Worm (Caenorhabditis elegans): ENCODE data around the gene scl-25.

Gene scl-25

DNA sequence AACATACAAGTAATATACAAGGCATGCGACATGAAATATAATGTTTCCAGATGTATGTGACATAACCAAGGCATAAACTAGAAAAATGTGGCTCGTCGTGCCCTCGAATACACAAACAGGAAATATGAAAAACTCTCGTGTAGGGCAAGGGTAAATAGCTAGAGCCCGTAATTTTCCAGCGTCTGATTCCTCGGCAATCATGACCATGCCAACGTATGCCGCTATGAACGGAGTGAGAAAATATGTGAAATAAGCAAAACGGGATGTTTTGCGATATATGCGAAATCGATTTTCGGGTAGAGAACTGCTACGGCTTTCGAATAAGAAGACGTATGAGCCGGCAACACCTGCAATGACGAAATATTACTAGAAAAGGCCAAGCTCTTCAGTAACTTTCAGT lies at the start of gene scl-25:
Gene scl-25, plus strand, starts transcription at position 301 of the 400 bp plus-strand sequence.
- TF ChIP-seq sem-4 (tag; optimal IDR thresholded peaks at IDR 0.05) (no peak), aly-2 (tag; optimal IDR thresholded peaks at IDR 0.05) (no peak), nhr-10 (tag; optimal IDR thresholded peaks at IDR 0.05) (no peak), ztf-4 (tag; optimal IDR thresholded peaks at IDR 0.05) (no peak), nhr-6 (tag; optimal IDR thresholded peaks at IDR 0.05) (no peak)

DNA sequence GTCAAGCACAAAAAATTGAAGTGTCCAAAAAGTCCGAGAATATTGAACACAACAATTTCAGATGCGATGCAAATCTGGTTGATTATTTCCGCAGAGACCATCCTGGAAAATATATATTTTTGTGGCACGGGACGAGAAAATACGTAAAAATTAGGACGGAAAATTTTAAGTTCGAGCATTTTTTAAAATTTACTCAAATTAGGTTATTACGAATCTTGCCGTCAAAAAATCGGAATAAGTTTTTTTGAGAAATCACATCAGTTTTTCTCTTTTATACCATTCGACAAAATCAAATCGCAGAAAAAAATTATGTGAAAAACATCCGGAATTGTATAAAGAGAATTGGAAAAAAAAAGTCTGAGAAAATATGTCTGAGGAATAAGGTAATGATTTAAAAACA lies 47.5 kb upstream of the scl-25 start, which contains the start of gene srsx-1:
Gene srsx-1, minus strand, starts transcription at position 101 of the 400 bp plus-strand sequence.
- TF ChIP-seq Y55F3AM.14 (GFP tag; optimal IDR thresholded peaks at IDR 0.05) (no peak), egl-27 (tag; optimal IDR thresholded peaks at IDR 0.05) (no peak), nhr-23 (tag; optimal IDR thresholded peaks at IDR 0.05) (no peak), sma-3 (GFP tag; optimal IDR thresholded peaks at IDR 0.05) (no peak), sem-4 (tag; optimal IDR thresholded peaks at IDR 0.05) (no peak), lin-11 (tag; optimal IDR thresholded peaks at IDR 0.05) (no peak), peb-1 (tag; optimal IDR thresholded peaks at IDR 0.05) (no peak), nhr-237 (tag; optimal IDR thresholded peaks at IDR 0.05) (no peak)

DNA sequence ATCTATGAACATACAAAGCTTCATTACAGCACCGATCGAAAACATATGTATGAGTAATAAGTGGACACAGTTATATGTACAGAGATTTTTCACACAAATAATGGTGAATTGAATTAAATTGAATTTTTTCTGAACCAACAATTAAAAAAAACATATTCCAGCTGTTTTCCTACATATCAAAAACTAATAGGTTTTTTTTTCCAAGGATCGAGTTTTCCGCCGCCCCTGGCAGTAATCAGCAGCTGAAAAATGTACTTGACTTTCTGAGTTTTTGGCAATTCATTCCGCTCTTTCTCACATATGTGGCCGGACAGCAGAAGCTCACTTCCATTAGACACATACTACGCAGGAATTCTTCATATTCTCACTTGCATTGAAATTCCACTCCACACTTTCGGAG lies 47.0 kb upstream of the scl-25 start, which contains the start of gene srh-174:
Gene srh-174, plus strand, starts transcription at position 301 of the 400 bp plus-strand sequence.
- TF ChIP-seq dmd-4 (tag; optimal IDR thresholded peaks at IDR 0.05): no peak
- no peak for TF ChIP-seq ZK546.5 (tag; optimal IDR thresholded peaks at IDR 0.05)
- no peak for TF ChIP-seq egl-27 (tag; optimal IDR thresholded peaks at IDR 0.05)
- TF ChIP-seq ztf-1 (GFP tag; conservative IDR thresholded peaks at IDR 0.05): no peak
- no peak for TF ChIP-seq lin-11 (tag; optimal IDR thresholded peaks at IDR 0.05)
- TF ChIP-seq snpc-4 (tag; optimal IDR thresholded peaks at IDR 0.05): no peak
- no peak for TF ChIP-seq nhr-237 (tag; optimal IDR thresholded peaks at IDR 0.05)
- TF ChIP-seq skn-1 (tag; optimal IDR thresholded peaks at IDR 0.05): no peak
- TF ChIP-seq nhr-77 (tag; optimal IDR thresholded peaks at IDR 0.05): no peak
- no peak for TF ChIP-seq C34F6.9 (tag; optimal IDR thresholded peaks at IDR 0.05)
- no peak for TF ChIP-seq R02D3.7 (tag; optimal IDR thresholded peaks at IDR 0.05)
- no peak for TF ChIP-seq mbf-1 (tag; optimal IDR thresholded peaks at IDR 0.05)
- TF ChIP-seq lin-13 (GFP tag; optimal IDR thresholded peaks at IDR 0.05): no peak
- TF ChIP-seq zag-1 (tag; optimal IDR thresholded peaks at IDR 0.05): no peak
- TF ChIP-seq F13H6.1 (tag; optimal IDR thresholded peaks at IDR 0.05): no peak
- no peak for TF ChIP-seq nhr-6 (tag; optimal IDR thresholded peaks at IDR 0.05)
- no peak for TF ChIP-seq lin-39 (tag; optimal IDR thresholded peaks at IDR 0.05)
- no peak for TF ChIP-seq lsy-2 (tag; optimal IDR thresholded peaks at IDR 0.05)
- no peak for TF ChIP-seq ztf-4 (tag; optimal IDR thresholded peaks at IDR 0.05)

DNA sequence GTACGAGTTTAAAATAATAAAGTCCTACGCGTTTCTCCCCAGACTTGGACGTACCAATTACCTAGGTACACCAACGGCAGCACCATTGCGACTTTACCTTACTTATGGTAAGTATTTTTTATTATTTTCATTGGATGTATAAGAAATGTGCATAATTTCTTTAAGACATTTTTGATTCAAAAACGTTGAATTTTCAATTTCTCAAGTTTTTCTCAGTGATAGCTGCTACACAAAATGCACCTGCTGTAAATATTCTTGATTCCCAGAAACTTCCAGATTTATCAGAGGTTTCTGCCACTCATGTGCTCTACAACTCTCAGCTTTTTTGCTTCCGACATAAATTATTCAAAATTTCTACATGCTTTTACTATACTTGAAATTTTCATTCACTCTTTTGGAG lies 43.4 kb upstream of the scl-25 start, which contains the start of gene srh-159:
Gene srh-159, plus strand, starts transcription at position 301 of the 400 bp plus-strand sequence.
- no peak for TF ChIP-seq nhr-129 (tag; optimal IDR thresholded peaks at IDR 0.05)
- TF ChIP-seq unc-55 (GFP tag; optimal IDR thresholded peaks at IDR 0.05): no peak
- no peak for TF ChIP-seq nhr-23 (tag; optimal IDR thresholded peaks at IDR 0.05)

DNA sequence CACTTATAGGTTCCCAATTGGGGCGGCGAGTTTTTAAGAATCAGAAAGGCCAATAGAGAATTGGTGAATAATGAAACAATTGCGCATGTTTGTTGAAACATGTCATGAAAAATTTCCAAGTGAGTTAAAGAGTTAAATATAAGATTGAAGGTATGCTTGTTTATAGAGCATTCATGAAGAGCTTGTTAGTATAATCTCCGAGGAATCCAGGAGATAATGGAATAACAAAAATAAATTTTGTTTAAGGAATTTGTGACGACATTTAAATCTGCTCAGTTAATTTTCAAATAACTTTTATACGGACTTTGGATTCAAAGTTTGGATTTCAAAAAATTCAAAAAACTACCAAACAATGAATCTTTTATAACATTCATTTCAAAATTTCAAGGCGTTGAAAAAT lies 35.1 kb upstream of the scl-25 start, which contains the start of gene str-199:
Gene str-199, minus strand, starts transcription at position 101 of the 400 bp plus-strand sequence.
- TF ChIP-seq R02D3.7 (tag; optimal IDR thresholded peaks at IDR 0.05) (no peak), Y55F3AM.14 (GFP tag; optimal IDR thresholded peaks at IDR 0.05) (no peak), C34F6.9 (tag; optimal IDR thresholded peaks at IDR 0.05) (no peak), lsy-2 (tag; optimal IDR thresholded peaks at IDR 0.05) (no peak)

DNA sequence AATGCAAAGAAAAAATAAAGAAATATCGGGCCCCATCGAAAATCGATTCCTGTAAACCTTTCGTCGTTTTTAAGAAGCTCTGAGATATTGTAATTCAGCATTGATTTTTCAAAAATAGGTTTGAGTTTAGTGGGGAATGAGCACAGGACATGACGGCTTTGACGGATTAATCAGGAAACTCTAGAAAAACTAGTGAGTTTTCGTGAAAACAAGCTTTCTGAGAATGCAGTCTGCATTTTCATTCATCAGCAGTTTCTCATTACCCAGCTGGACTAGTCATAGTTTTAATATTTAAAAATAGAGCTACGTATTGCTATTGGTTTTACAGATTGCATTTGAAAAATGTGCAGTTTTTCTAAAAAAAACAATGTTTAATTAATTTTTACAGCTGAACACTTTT lies 33.3 kb upstream of the scl-25 start, which contains the start of gene srz-47:
Gene srz-47, minus strand, starts transcription at position 101 of the 400 bp plus-strand sequence.
- TF ChIP-seq elt-1 (tag; optimal IDR thresholded peaks at IDR 0.05) (no peak), mdl-1 (tag; optimal IDR thresholded peaks at IDR 0.05) (no peak), nhr-237 (tag; optimal IDR thresholded peaks at IDR 0.05) (no peak), gmeb-1 (tag; optimal IDR thresholded peaks at IDR 0.05) (no peak), alr-1 (tag; optimal IDR thresholded peaks at IDR 0.05) (no peak), sma-3 (GFP tag; optimal IDR thresholded peaks at IDR 0.05) (no peak), nhr-6 (tag; optimal IDR thresholded peaks at IDR 0.05) (no peak), nhr-129 (tag; optimal IDR thresholded peaks at IDR 0.05) (no peak)
